Fruit fly (Drosophila melanogaster): ENCODE data around the gene CG8036.

DNA sequence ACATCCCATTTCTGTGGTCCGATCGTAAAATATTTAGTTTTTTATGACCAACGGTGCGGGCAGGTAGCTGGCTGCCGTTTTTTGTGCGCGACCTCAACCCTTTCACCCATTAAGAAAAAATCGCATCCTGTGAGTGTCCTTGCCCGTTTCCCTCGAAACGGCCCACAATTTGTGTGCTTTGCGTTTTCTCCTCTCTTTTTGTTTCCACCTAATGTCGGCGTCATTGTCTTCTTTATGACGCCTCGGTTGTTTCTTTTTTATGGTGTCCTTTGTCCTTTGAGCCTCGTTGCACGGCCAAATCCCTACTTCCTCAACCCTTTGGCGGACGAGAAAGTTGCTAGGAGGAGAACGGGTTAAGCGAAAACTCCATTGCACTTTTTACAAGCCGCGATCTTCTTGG, 33.5 kb downstream of the CG8036 start:
- TF ChIP-seq CG12744 (GFP tag; optimal IDR thresholded peaks at IDR 0.05), result no peak
- no peak for TF ChIP-seq CTCF (GFP tag; optimal IDR thresholded peaks at IDR 0.05)
- TF ChIP-seq ken (GFP tag; IDR thresholded peaks at IDR 0.05), result no peak
- TF ChIP-seq Usf (GFP tag; optimal IDR thresholded peaks at IDR 0.05), result no peak
- TF ChIP-seq cato (GFP tag; optimal IDR thresholded peaks at IDR 0.05; ENCODE audit: borderline replicate concordance), result no peak
- TF ChIP-seq gem (tag; optimal IDR thresholded peaks at IDR 0.05), result no peak
- TF ChIP-seq sr (GFP tag; IDR thresholded peaks at IDR 0.05), result no peak
- TF ChIP-seq eyg (GFP tag; optimal IDR thresholded peaks at IDR 0.05), result no peak
- no peak for TF ChIP-seq ab (GFP tag; optimal IDR thresholded peaks at IDR 0.05)
- TF ChIP-seq onecut (GFP tag; IDR thresholded peaks at IDR 0.05), result no peak
- TF ChIP-seq CG32767 (GFP tag; IDR thresholded peaks at IDR 0.05), result no peak
- no peak for TF ChIP-seq CG14710 (tag; optimal IDR thresholded peaks at IDR 0.05)
- TF ChIP-seq dimm (GFP tag; IDR thresholded peaks at IDR 0.05), result no peak

Measured in whole organism, embryonic.